Worm (Caenorhabditis elegans) whole organism, L3 larva: ENCODE data around the gene str-115.

ENCODE experiments used
- R02D3.7 ChIP-seq: fragments of 150-350 bp; optimal IDR thresholded peaks from 2 replicates; lab custom pipeline; 2014; ENCODE audit warnings: missing biosample characterization, missing genetic modification characterization
- aly-2 ChIP-seq: fragments of 150-350 bp; optimal IDR thresholded peaks from 2 replicates; lab custom pipeline; 2014; ENCODE audit warnings: missing biosample characterization, missing genetic modification characterization
- ama-1 ChIP-seq: fragments of 150-350 bp; optimal IDR thresholded peaks from 2 replicates; lab custom pipeline; 2018
- ceh-28 ChIP-seq: fragments of 150-350 bp; optimal IDR thresholded peaks from 2 replicates; lab custom pipeline; 2014; ENCODE audit warnings: missing biosample characterization, missing genetic modification reagents, missing genetic modification characterization
- ceh-82 ChIP-seq: fragments of 150-350 bp; optimal IDR thresholded peaks from 2 replicates; lab custom pipeline; 2014; ENCODE audit warnings: missing biosample characterization, missing genetic modification characterization
- daf-12 ChIP-seq: fragments of 150-350 bp; optimal IDR thresholded peaks from 2 replicates; lab custom pipeline; 2014; ENCODE audit warnings: missing biosample characterization, missing genetic modification reagents, missing genetic modification characterization
- egl-27 ChIP-seq: sonication (generic microtip); optimal IDR thresholded peaks from 4 replicates; lab custom pipeline; 2017; ENCODE audit warnings: missing biosample characterization, missing genetic modification reagents, missing genetic modification characterization
- egl-5 ChIP-seq: fragments of 150-350 bp; optimal IDR thresholded peaks from 2 replicates; lab custom pipeline; 2017; ENCODE audit warnings: missing biosample characterization, missing genetic modification reagents, missing genetic modification characterization, inconsistent platforms
- elt-1 ChIP-seq: fragments of 150-350 bp; optimal IDR thresholded peaks from 2 replicates; lab custom pipeline; 2014; ENCODE audit warnings: missing biosample characterization, missing genetic modification characterization
- elt-2 ChIP-seq: sonication (generic microtip); optimal IDR thresholded peaks from 2 replicates; lab custom pipeline; 2016; ENCODE audit warnings: missing genetic modification reagents, mild to moderate bottlenecking, missing genetic modification characterization, missing compliant biosample characterization
- eor-1 ChIP-seq, 2 experiments: fragments of 150-350 bp; optimal IDR thresholded peaks; 2 replicates each; lab custom pipeline; 2014 to 2018; ENCODE audit warnings: missing biosample characterization in 2 of 2, missing genetic modification characterization in 2 of 2
- fkh-10 ChIP-seq: sonication (generic microtip); optimal IDR thresholded peaks from 2 replicates; lab custom pipeline; 2017; ENCODE audit warnings: missing biosample characterization, missing genetic modification reagents, missing genetic modification characterization
- fkh-2 ChIP-seq: fragments of 150-350 bp; optimal IDR thresholded peaks from 2 replicates; lab custom pipeline; 2014; ENCODE audit warnings: missing biosample characterization, missing genetic modification reagents, missing genetic modification characterization
- fos-1 ChIP-seq: fragments of 150-350 bp; optimal IDR thresholded peaks from 2 replicates; lab custom pipeline; 2014; ENCODE audit warnings: missing biosample characterization, missing genetic modification characterization
- hmg-11 ChIP-seq: sonication (generic microtip); optimal IDR thresholded peaks from 2 replicates; lab custom pipeline; 2016; ENCODE audit warnings: missing genetic modification characterization, missing compliant biosample characterization
- jun-1 ChIP-seq: fragments of 150-350 bp; optimal IDR thresholded peaks from 2 replicates; lab custom pipeline; 2014; ENCODE audit warnings: missing biosample characterization, missing genetic modification reagents, missing genetic modification characterization
- lin-15B ChIP-seq: fragments of 150-350 bp; optimal IDR thresholded peaks from 2 replicates; lab custom pipeline; 2014; ENCODE audit warnings: missing biosample characterization, missing genetic modification characterization
- lin-39 ChIP-seq: fragments of 150-350 bp; optimal IDR thresholded peaks from 2 replicates; lab custom pipeline; 2018; ENCODE audit warnings: missing biosample characterization, missing genetic modification reagents, missing genetic modification characterization
- lsy-12 ChIP-seq: sonication (generic microtip); optimal IDR thresholded peaks from 2 replicates; lab custom pipeline; 2016; ENCODE audit warnings: mild to moderate bottlenecking, missing genetic modification characterization, missing compliant biosample characterization
- mdl-1 ChIP-seq: fragments of 150-350 bp; optimal IDR thresholded peaks from 2 replicates; lab custom pipeline; 2014; ENCODE audit warnings: missing biosample characterization, missing genetic modification characterization
- mml-1 ChIP-seq: fragments of 150-350 bp; sonication (generic microtip); optimal IDR thresholded peaks from 3 replicates; lab custom pipeline; 2014; ENCODE audit warnings: missing biosample characterization, missing genetic modification characterization
- nfya-1 ChIP-seq: sonication (generic microtip); optimal IDR thresholded peaks from 2 replicates; lab custom pipeline; 2017; ENCODE audit warnings: missing genetic modification characterization, mild to moderate bottlenecking, missing compliant biosample characterization, antibody characterized with exemption, moderate library complexity; ENCODE audit not compliant: insufficient read depth
- nhr-11 ChIP-seq: fragments of 150-350 bp; optimal IDR thresholded peaks from 2 replicates; lab custom pipeline; 2014; ENCODE audit warnings: missing biosample characterization, missing genetic modification characterization
- nhr-12 ChIP-seq: fragments of 150-350 bp; optimal IDR thresholded peaks from 2 replicates; lab custom pipeline; 2014; ENCODE audit warnings: missing biosample characterization, missing genetic modification characterization
- nhr-23 ChIP-seq: fragments of 150-350 bp; optimal IDR thresholded peaks from 2 replicates; lab custom pipeline; 2014; ENCODE audit warnings: missing biosample characterization, missing genetic modification reagents, missing genetic modification characterization
- nhr-237 ChIP-seq: fragments of 150-350 bp; optimal IDR thresholded peaks from 2 replicates; lab custom pipeline; 2014; ENCODE audit warnings: missing biosample characterization, missing genetic modification characterization
- nhr-25 ChIP-seq: sonication (generic microtip); optimal IDR thresholded peaks from 2 replicates; lab custom pipeline; 2017; ENCODE audit warnings: missing biosample characterization, missing genetic modification characterization
- nhr-43 ChIP-seq: sonication (generic microtip); optimal IDR thresholded peaks from 2 replicates; lab custom pipeline; 2016; ENCODE audit warnings: mild to moderate bottlenecking, missing genetic modification characterization, missing compliant biosample characterization; ENCODE audit not compliant: poor library complexity, severe bottlenecking
- nhr-67 ChIP-seq: fragments of 150-350 bp; optimal IDR thresholded peaks from 2 replicates; lab custom pipeline; 2014; ENCODE audit warnings: missing biosample characterization, missing genetic modification characterization
- nhr-77 ChIP-seq: fragments of 150-350 bp; optimal IDR thresholded peaks from 2 replicates; lab custom pipeline; 2014; ENCODE audit warnings: missing biosample characterization, missing genetic modification characterization
- pha-4 ChIP-seq: fragments of 150-350 bp; optimal IDR thresholded peaks from 2 replicates; lab custom pipeline; 2014; ENCODE audit warnings: missing biosample characterization, missing genetic modification reagents, missing genetic modification characterization
- pqm-1 ChIP-seq: fragments of 150-350 bp; optimal IDR thresholded peaks from 2 replicates; lab custom pipeline; 2017; ENCODE audit warnings: missing biosample characterization, missing genetic modification characterization, inconsistent platforms
- sea-2 ChIP-seq: fragments of 150-350 bp; sonication (generic microtip); optimal IDR thresholded peaks from 4 replicates; lab custom pipeline; 2014; ENCODE audit warnings: missing biosample characterization, missing genetic modification reagents, missing genetic modification characterization
- skn-1 ChIP-seq: fragments of 150-350 bp; optimal IDR thresholded peaks from 2 replicates; lab custom pipeline; 2014; ENCODE audit warnings: missing biosample characterization, missing genetic modification characterization
- snpc-4 ChIP-seq: fragments of 150-350 bp; optimal IDR thresholded peaks from 2 replicates; lab custom pipeline; 2014; ENCODE audit warnings: missing biosample characterization, missing genetic modification characterization
- tbx-2 ChIP-seq: sonication (generic microtip); optimal IDR thresholded peaks from 2 replicates; lab custom pipeline; 2016; ENCODE audit warnings: mild to moderate bottlenecking, missing genetic modification characterization, missing compliant biosample characterization
- unc-39 ChIP-seq: sonication (generic microtip); optimal IDR thresholded peaks from 4 replicates; lab custom pipeline; 2017; ENCODE audit warnings: missing biosample characterization, missing genetic modification characterization
- unc-62 ChIP-seq: fragments of 150-350 bp; sonication (generic microtip); optimal IDR thresholded peaks from 4 replicates; lab custom pipeline; 2014; ENCODE audit warnings: missing biosample characterization, missing genetic modification reagents, missing genetic modification characterization

Gene str-115

DNA sequence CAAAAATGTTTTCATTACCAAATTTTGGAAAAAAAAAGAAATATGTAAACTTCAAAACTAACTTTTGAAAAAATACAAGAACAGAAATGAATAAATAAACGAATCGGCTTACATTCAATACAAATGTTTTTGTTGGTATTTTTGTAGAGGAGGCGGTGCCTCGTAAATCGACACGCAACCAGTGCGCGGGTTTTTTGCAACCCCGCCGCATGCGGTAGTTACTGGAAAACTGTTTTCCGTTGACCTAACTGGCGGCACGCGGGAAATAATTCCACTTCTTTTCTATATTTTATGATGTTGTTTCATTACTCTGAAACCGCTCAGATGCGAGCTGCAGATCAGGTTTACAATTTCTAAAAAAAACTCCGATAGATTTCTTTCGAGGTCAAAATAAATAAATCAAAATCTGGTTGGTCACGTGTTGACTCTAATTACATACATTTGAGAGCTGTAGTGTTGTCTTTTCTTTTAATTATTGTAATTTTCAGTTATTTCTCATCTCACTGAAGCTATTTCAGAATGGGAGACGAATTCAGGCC lies 29.6 kb upstream of the str-115 start, which contains the start of the genes dvc-1 and ima-1 (continued):
- no peak for TF ChIP-seq nhr-67
- peak; percentile 52 for TF ChIP-seq nhr-25 (tag; lab: Kevin White, UChicago)
- no peak for TF ChIP-seq ceh-28
- no peak for TF ChIP-seq hmg-11 (tag; lab: Kevin White, UChicago)

DNA sequence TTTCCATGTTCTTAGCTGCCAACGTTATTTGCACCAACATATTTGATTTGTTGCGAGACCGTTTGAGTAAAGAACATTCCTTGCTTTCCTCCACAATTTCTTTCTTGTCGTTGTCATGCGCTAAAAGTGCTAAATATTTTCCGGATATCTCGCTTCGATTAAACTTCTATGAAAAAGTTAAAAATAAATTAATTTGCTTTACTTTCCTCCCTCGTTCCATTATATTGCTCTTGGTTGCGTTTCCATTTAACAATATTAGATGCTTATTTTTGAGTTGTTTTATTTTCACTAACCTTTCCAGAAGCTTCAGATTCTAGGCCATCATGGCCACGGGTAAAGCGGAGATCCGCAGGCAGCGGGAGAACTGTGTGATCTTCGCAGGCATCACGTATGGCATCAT lies 27.3 kb upstream of the str-115 start, which contains the start of gene pgap-1:
TSS of gene pgap-1 (plus strand) at position 301 of the 400 bp plus-strand sequence.
- no peak for TF ChIP-seq nfya-1 (tag; lab: Kevin White, UChicago)
- TF ChIP-seq unc-62 (GFP tag; lab: Kevin White, UChicago) = no peak
- no peak for TF ChIP-seq eor-1 (tag; optimal IDR thresholded peaks at IDR 0.05; lab: Kevin White, UChicago)
- no peak for TF ChIP-seq fos-1 (tag; lab: Kevin White, UChicago)
- no peak for TF ChIP-seq daf-12
- TF ChIP-seq jun-1 = no peak
- no peak for TF ChIP-seq ama-1 (lab: Kevin White, UChicago)
- TF ChIP-seq snpc-4 (tag; lab: Kevin White, UChicago) = no peak
- TF ChIP-seq tbx-2 = no peak
- no peak for TF ChIP-seq mml-1 (tag; lab: Kevin White, UChicago)
- no peak for TF ChIP-seq lsy-12
- TF ChIP-seq nhr-237 = no peak
- TF ChIP-seq R02D3.7 (tag; lab: Kevin White, UChicago) = no peak
- no peak for TF ChIP-seq nhr-11 (tag; lab: Kevin White, UChicago)
- TF ChIP-seq elt-2 (tag; lab: Kevin White, UChicago) = no peak
- TF ChIP-seq mdl-1 = no peak

DNA sequence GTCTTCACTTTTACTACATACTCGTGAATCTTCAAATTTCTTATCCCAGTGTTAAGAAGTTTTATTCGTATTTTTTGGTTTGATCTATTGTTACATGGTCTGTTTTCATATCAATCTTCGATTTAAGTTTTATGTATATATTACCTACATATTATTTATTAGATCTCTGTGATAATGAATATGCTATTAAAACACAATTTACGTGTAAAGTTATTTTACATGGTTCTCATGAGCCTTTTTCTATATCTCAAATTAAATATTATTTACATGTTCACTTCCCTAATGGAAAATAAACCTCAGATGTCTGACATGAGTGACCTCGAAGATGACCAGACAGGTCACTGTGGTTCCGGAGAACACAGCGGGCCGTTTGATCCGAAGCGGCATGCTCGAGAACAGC lies 24.4 kb upstream of the str-115 start, which contains the start of gene mxl-1:
TSS of gene mxl-1 (plus strand) at position 301 of the 400 bp plus-strand sequence.
- TF ChIP-seq pqm-1 (tag; lab: Kevin White, UChicago) (no peak), nhr-237 (no peak), egl-27 (tag; lab: Kevin White, UChicago) (no peak), unc-62 (GFP tag; lab: Kevin White, UChicago) (no peak), nhr-43 (tag; lab: Kevin White, UChicago) (no peak), aly-2 (tag; lab: Kevin White, UChicago) (no peak), lsy-12 (no peak), sea-2 (GFP tag; lab: Kevin White, UChicago) (no peak), tbx-2 (no peak), egl-5 (tag; lab: Kevin White, UChicago) (no peak), hmg-11 (tag; lab: Kevin White, UChicago) (no peak), ceh-82 (tag; lab: Kevin White, UChicago) (no peak), nhr-77 (tag; lab: Kevin White, UChicago) (no peak), fkh-10 (GFP tag; lab: Kevin White, UChicago) (no peak), fkh-2 (no peak), nhr-67 (no peak), nhr-12 (tag; lab: Kevin White, UChicago) (no peak), unc-39 (tag; lab: Kevin White, UChicago) (no peak)
- TF ChIP-seq, all 47 proteins: peak for 0

DNA sequence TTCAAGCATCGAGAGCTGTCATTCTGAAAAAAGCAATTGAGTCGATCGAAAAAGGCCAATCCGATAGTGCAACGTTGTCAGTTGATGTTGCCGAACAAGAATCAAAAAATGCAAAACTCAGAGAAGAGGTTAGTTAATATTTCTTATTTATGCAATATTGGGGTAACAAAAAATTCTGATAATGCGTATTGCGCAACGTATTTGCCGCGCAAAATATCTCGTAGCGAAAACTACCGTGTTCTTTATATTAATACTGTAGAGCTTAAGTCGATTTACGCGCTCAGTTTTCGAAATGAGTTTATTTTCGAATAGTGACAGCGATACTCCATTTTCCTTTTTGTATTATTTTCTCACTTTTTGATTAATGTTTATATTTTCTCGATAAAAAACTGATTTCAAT lies 23.9 kb upstream of the str-115 start:
- TF ChIP-seq egl-27 (tag; lab: Kevin White, UChicago) (no peak), fos-1 (tag; lab: Kevin White, UChicago) (no peak), mml-1 (tag; lab: Kevin White, UChicago) (no peak), nhr-43 (tag; lab: Kevin White, UChicago) (no peak), lin-15B (no peak), snpc-4 (tag; lab: Kevin White, UChicago) (no peak), fkh-2 (no peak), elt-1 (no peak), nhr-77 (tag; lab: Kevin White, UChicago) (no peak), ceh-82 (tag; lab: Kevin White, UChicago) (no peak), aly-2 (tag; lab: Kevin White, UChicago) (no peak), R02D3.7 (tag; lab: Kevin White, UChicago) (no peak), skn-1 (tag; lab: Kevin White, UChicago) (no peak), nhr-23 (tag; lab: Kevin White, UChicago) (no peak), lin-39 (tag; lab: Kevin White, UChicago) (no peak), pha-4 (tag; lab: Kevin White, UChicago) (no peak), ama-1 (lab: Kevin White, UChicago) (no peak), fkh-10 (GFP tag; lab: Kevin White, UChicago) (no peak)
- TF ChIP-seq, all 47 proteins: peak for 0
